Fruit fly (Drosophila melanogaster) whole organism, pupa: ENCODE data around the gene Pdfr.
A peak's percentile ranks its signal among the peaks of the same experiment; 100 is the strongest.

Experiments
- CG10348 ChIP-seq: fragments of 200-800 bp; sonication (Bioruptor generic); IDR thresholded peaks from 2 replicates; pipeline ENCODE4 v1.3.6; 2022; ENCODE audit warnings: missing biosample characterization, missing genetic modification characterization
- CG12605 ChIP-seq: fragments of 200-800 bp; sonication (Bioruptor generic); IDR thresholded peaks from 2 replicates; pipeline ENCODE4 v1.3.6; 2022; ENCODE audit warnings: missing biosample characterization, missing genetic modification characterization
- CG13204 ChIP-seq: fragments of 200-800 bp; sonication (Bioruptor generic); optimal IDR thresholded peaks from 2 replicates; lab custom pipeline; 2018; ENCODE audit warnings: missing biosample characterization, mild to moderate bottlenecking, missing genetic modification characterization, moderate library complexity
- CG14655 ChIP-seq: fragments of 200-800 bp; sonication (Bioruptor generic); optimal IDR thresholded peaks from 3 replicates; lab custom pipeline; 2017; ENCODE audit warnings: mild to moderate bottlenecking, missing biosample characterization, missing genetic modification reagents, missing genetic modification characterization
- CG15710 ChIP-seq: fragments of 200-800 bp; sonication (Bioruptor generic); optimal IDR thresholded peaks from 2 replicates; lab custom pipeline; 2018; ENCODE audit warnings: missing biosample characterization, mild to moderate bottlenecking, missing genetic modification characterization, moderate library complexity
- CG17806 ChIP-seq: fragments of 200-800 bp; sonication (Bioruptor generic); optimal IDR thresholded peaks from 2 replicates; lab custom pipeline; 2018; ENCODE audit warnings: missing biosample characterization, mild to moderate bottlenecking, missing genetic modification characterization, moderate library complexity
- CG32121 ChIP-seq: fragments of 200-800 bp; sonication (Bioruptor generic); IDR thresholded peaks from 2 replicates; pipeline ENCODE4 v1.3.6; 2022; ENCODE audit warnings: missing biosample characterization, missing genetic modification characterization
- CG34367 ChIP-seq: fragments of 200-800 bp; sonication (Bioruptor generic); optimal IDR thresholded peaks from 2 replicates; lab custom pipeline; 2018; ENCODE audit warnings: missing biosample characterization, mild to moderate bottlenecking, missing genetic modification characterization
- CG4496 ChIP-seq: fragments of 200-800 bp; sonication (Bioruptor generic); IDR thresholded peaks from 3 replicates; pipeline ENCODE4 v1.3.6; 2022; ENCODE audit warnings: missing biosample characterization, missing genetic modification characterization
- CG8159 ChIP-seq: fragments of 200-800 bp; sonication (Bioruptor generic); optimal IDR thresholded peaks from 3 replicates; lab custom pipeline; 2018; ENCODE audit warnings: missing biosample characterization, mild to moderate bottlenecking, missing genetic modification characterization, moderate library complexity
- CG8301 ChIP-seq: fragments of 200-800 bp; sonication (Bioruptor generic); optimal IDR thresholded peaks from 2 replicates; lab custom pipeline; 2018; ENCODE audit warnings: missing biosample characterization, mild to moderate bottlenecking, missing genetic modification characterization
- CG9948 ChIP-seq: fragments of 200-800 bp; sonication (Bioruptor generic); optimal IDR thresholded peaks from 2 replicates; lab custom pipeline; 2018; ENCODE audit warnings: missing biosample characterization, mild to moderate bottlenecking, missing genetic modification characterization, moderate library complexity
- D1 ChIP-seq: fragments of 200-800 bp; sonication (Bioruptor generic); optimal IDR thresholded peaks from 2 replicates; lab custom pipeline; 2018; ENCODE audit warnings: missing biosample characterization, mild to moderate bottlenecking, missing genetic modification characterization, moderate library complexity
- EcR ChIP-seq: fragments of 200-800 bp; sonication (Bioruptor generic); optimal IDR thresholded peaks from 3 replicates; lab custom pipeline; 2019; ENCODE audit warnings: missing biosample characterization, missing genetic modification characterization, mild to moderate bottlenecking, moderate library complexity, missing genetic modification reagents
- Ets98B ChIP-seq: fragments of 200-800 bp; sonication (Bioruptor generic); IDR thresholded peaks from 2 replicates; pipeline ENCODE4 v1.3.6; 2022; ENCODE audit warnings: missing biosample characterization, missing genetic modification characterization
- Pif1A ChIP-seq: fragments of 200-800 bp; sonication (Bioruptor generic); optimal IDR thresholded peaks from 3 replicates; lab custom pipeline; 2016; ENCODE audit warnings: missing biosample characterization, missing genetic modification characterization
- Pif1B ChIP-seq: fragments of 200-800 bp; sonication (Bioruptor generic); optimal IDR thresholded peaks from 3 replicates; lab custom pipeline; 2016; ENCODE audit warnings: missing biosample characterization, missing genetic modification characterization
- Snoo ChIP-seq: fragments of 200-800 bp; sonication (Bioruptor generic); optimal IDR thresholded peaks from 3 replicates; lab custom pipeline; 2017; ENCODE audit warnings: missing biosample characterization, mild to moderate bottlenecking, missing genetic modification characterization, inconsistent platforms
- fd96Ca ChIP-seq: fragments of 200-800 bp; sonication (Bioruptor generic); IDR thresholded peaks from 3 replicates; pipeline ENCODE4 v1.3.6; 2022; ENCODE audit warnings: missing biosample characterization, missing genetic modification characterization
- gl ChIP-seq: fragments of 200-800 bp; sonication (Bioruptor generic); optimal IDR thresholded peaks from 2 replicates; lab custom pipeline; 2018; ENCODE audit warnings: missing biosample characterization, mild to moderate bottlenecking, missing genetic modification characterization
- rn ChIP-seq: fragments of 200-800 bp; sonication (Bioruptor generic); IDR thresholded peaks from 2 replicates; pipeline ENCODE4 v1.3.6; 2022; ENCODE audit warnings: missing biosample characterization, missing genetic modification characterization

The Pdfr gene

DNA sequence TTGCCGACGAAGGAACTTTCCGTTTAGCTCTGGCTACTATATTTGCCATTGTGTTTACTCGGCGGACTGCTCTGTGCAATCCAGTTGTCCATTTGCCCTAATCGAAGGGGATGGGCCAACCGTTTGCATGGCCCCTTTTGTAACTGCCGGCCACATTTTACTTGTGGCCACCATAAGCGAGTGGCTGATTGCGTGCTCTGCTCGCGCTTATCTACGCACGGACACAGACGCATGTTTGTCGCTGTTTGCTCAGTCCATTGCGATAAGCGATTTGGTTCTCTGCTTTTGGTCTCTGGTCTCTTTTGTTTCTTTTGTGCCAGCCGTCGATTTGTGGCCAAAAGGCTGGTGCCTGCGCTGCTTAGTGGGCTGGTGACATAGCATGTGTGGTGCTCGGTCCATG, 38.6 kb downstream of the Pdfr start:
- TF ChIP-seq Pif1A (GFP tag; lab: Kevin White, UChicago) (no peak), Ets98B (GFP tag; lab: Robert Waterston, UW) (no peak), CG8159 (tag; lab: Kevin White, UChicago) (no peak), CG10348 (GFP tag; lab: Robert Waterston, UW) (no peak), CG12605 (GFP tag; lab: Robert Waterston, UW) (no peak), EcR (peak; percentile 46)
- TF ChIP-seq, all 21 proteins: peak for 1

DNA sequence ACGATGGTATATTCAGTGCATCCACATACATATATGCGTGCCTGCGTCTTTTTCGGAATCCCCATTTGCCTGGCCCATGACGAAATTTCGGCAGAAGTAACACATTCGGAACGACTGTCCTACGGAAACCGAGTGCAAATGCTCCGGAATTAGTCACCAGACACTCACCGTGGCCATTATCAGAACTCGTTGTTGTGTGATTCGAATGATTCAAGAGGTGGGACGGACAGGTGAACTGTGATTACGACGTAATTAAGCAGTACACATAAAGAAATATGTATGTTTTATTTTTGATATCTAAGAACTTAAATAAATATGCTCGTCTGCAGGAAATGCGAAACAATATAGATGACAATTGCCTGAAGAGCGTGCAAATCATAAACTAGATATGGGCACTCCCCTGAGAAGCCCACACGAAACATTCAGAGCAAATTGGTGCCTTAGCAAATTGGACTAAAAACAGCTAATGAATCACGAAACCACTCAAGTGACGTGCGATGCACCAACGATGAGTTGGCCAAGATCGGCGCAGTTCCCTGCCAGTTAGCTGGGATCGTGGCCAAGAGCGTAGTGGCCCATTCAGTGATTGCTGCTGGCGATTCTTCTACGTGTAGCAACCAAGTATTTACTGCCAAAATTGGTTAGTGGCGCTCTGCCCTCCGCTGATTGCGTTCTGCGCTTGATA, 39.5 kb downstream of the Pdfr start:
- TF ChIP-seq D1 (tag; lab: Kevin White, UChicago) (no peak), CG14655 (no peak), Snoo (tag; lab: Kevin White, UChicago) (no peak), fd96Ca (GFP tag; lab: Robert Waterston, UW) (no peak), CG32121 (GFP tag; lab: Robert Waterston, UW) (no peak), CG17806 (tag; lab: Kevin White, UChicago) (no peak), gl (tag; lab: Kevin White, UChicago) (no peak), CG8159 (tag; lab: Kevin White, UChicago) (no peak)

DNA sequence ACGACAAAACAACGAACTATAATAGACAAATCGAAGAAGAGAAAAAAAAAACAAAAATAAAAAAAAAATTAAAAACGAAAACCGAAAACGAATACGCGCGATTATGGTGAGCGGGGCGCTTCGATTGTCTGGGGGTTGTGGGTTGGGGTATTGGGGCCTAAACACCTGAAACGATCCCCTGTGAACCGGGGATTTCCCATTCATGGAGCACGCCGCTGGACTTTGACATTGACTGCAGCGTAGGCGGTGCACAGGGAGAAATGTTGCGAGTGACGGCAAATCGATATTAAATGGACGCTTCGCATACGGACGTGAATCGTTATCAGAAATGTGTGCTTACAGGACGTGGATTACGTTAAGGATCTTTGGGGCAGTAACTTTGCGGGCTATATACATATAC, 40.2 kb downstream of the Pdfr start:
- peak; percentile 8; the same call in 1 of the 3 replicates for TF ChIP-seq fd96Ca (GFP tag; lab: Robert Waterston, UW)
- TF ChIP-seq CG15710 (tag; lab: Kevin White, UChicago): no peak
- no peak for TF ChIP-seq CG12605 (GFP tag; lab: Robert Waterston, UW)
- TF ChIP-seq CG32121 (GFP tag; lab: Robert Waterston, UW): no peak
- TF ChIP-seq CG17806 (tag; lab: Kevin White, UChicago): no peak
- TF ChIP-seq, all 21 proteins: peak for 1

DNA sequence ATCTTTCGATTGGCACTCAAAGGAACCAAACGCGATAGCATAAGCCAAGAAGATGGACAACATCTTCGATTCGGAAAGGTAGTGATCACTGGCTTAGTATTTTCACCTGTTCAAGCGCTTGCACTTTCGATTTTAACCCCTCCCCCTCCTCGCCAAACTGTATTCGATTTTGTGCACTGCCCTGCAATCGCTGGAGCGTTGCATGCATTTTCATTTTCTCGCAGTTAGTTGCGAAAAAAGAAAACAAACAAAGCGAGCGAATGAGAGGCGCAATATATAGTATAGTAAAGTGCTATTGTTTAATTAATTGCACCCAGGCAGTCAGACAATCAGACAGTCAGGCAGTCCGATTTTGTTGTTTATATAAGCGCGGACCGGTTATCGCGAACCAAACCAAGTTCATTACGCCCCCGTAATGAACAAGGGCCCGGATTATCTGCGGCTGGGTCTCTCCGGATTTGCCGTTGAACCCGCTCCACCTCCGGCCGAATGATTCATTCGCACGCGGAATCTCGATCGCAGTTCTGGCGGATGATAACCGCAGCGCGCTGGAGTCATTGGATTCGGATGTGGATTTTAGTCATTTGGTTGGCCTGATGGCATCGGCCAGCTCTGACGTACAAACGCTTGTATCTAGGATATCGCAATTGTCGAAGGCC, 41.2 kb downstream of the Pdfr start:
- TF ChIP-seq EcR (peak; percentile 96), CG4496 (GFP tag; lab: Robert Waterston, UW) (no peak)
- TF ChIP-seq, all 21 proteins: peak for 1

DNA sequence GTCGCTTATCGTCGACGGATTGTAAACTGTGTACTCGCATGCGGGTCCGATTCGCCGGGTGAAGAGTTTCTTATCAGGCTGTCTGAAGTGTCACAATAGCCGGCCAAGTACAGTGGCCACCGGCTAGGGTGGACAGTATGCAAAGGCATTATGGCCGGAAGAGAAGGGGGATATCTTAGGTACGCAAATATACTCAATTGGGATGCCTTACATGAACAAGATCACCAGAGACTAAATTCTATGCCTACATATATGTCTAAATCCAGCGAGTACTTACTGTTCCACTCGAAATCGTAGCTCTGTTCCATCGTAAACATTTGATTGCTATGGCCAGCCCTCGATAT, 41.7 kb downstream of the Pdfr start:
- TF ChIP-seq CG13204 (peak; percentile 49), CG14655 (no peak), CG34367 (tag; lab: Kevin White, UChicago) (peak; percentile 82), CG8159 (tag; lab: Kevin White, UChicago) (peak; percentile 89), CG12605 (GFP tag; lab: Robert Waterston, UW) (peak; percentile 92), Snoo (tag; lab: Kevin White, UChicago) (peak; percentile 94), CG32121 (GFP tag; lab: Robert Waterston, UW) (peak; percentile 93), CG4496 (GFP tag; lab: Robert Waterston, UW) (peak; percentile 97), gl (tag; lab: Kevin White, UChicago) (peak; percentile 72), CG8301 (tag; lab: Kevin White, UChicago) (peak; percentile 85), CG15710 (tag; lab: Kevin White, UChicago) (peak; percentile 86), rn (GFP tag; lab: Robert Waterston, UW) (peak; percentile 81), CG17806 (tag; lab: Kevin White, UChicago) (peak; percentile 83), CG10348 (GFP tag; lab: Robert Waterston, UW) (peak; percentile 72), Ets98B (GFP tag; lab: Robert Waterston, UW) (peak; percentile 94), Pif1B (no peak), fd96Ca (GFP tag; lab: Robert Waterston, UW) (peak; percentile 97), D1 (tag; lab: Kevin White, UChicago) (no peak), CG9948 (peak; percentile 77), Pif1A (GFP tag; lab: Kevin White, UChicago) (no peak), EcR (peak; percentile 81)
- TF ChIP-seq, all 21 proteins: peak for 17

DNA sequence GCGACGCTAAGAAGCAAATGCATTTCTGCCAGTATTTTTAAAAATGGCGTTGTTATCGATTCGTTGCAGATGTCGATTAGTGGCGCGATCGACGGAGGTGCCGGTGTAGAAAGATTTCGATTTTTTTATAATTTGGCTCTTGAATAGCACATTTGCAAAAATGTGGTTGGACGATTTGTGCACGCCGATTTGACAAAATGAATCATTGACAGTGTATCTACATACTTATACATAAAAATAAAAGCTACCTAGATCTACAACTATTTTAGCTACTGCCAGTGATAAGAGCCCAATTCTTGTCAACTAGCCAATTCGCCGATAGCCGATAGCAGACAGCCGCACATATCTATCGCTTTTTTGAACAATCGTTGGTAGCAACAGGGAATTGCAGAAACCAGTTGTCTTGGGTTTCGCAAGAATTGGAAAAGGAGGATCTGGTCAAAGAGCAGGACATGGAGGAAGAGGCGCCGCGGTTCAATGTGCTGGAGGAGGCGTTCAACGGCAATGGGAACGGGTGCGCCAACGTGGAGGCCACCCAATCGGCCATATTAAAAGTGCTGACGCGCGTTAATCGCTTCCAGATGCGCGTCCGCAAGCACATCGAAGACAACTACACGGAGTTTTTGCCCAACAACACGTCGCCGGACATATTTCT, 52.0 kb downstream of the Pdfr start, which contains the start of the genes Klp3A and Zw10:
Gene Klp3A (minus strand): TSS at position 202 of the 655 bp plus-strand sequence.
Gene Zw10 (plus strand): TSS at position 347 of the 655 bp plus-strand sequence.
- TF ChIP-seq fd96Ca (GFP tag; lab: Robert Waterston, UW) (0 out of 3 replicates have a peak, but pooled peaks have one; percentile 31), CG32121 (GFP tag; lab: Robert Waterston, UW) (peak; percentile 38; the same call in 1 of the 2 replicates), CG4496 (GFP tag; lab: Robert Waterston, UW) (no peak), CG8159 (tag; lab: Kevin White, UChicago) (no peak)
- TF ChIP-seq, all 21 proteins: peak for 2
